Fruit fly (Drosophila melanogaster): ENCODE measurements around the gene CG32269.

The CG32269 gene

DNA sequence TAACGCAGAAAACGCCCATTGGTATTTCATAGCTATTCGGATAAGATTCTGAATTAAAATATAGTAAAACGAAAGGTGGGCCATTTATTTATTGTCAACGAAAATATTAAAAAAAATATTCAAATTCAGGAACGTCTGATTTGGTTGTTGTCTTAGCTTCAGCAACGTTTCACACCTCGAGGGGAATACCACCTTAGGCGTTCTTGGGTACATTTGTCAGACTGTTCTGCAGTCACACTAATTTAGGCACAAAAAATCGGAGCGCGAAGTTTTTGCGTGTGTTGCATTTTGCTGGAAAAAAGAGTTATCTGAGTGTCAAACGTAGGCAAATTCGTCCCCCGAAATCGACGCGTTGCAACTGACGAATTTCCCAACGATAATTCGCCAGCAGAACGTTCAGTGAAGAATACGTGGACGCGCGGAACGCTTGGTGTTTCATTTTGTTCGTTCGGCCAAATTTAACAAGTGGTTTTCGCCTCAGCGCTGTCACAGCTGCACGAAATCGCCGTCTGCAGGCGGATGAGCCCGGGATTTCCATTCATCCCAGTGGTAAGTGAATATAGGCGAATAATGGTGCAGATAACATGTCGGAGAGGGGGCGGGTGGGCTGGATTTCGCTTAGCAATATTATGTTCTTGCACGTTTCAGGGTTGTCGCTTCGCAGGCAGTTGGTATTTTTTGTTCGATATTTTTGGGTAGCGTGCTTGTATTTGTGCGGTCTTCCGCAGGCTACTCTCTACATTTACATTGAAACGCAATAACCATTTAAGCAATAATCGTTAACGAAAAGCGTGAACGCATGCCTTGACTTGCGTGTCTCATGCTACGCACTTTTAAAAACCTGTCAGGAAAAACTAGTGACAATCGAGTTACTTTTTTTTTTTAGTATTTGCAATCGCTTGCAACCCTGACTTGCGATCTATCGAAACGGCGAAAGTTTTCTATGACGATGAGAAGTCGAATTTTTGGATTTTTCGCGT, 16.2 kb upstream of the CG32269 start, which contains the start of gene Larp4B:
Gene Larp4B, plus strand, starts transcription at position 99 of the 980 bp plus-strand sequence.
- TF ChIP-seq CG32121 (GFP tag; IDR thresholded peaks at IDR 0.05) (no peak), CG15710 (tag; optimal IDR thresholded peaks at IDR 0.05) (no peak), CG13204 (GFP tag; optimal IDR thresholded peaks at IDR 0.05) (no peak), fd96Ca (GFP tag; IDR thresholded peaks at IDR 0.05) (no peak; the same call in 2 of the 3 replicates), rn (GFP tag; IDR thresholded peaks at IDR 0.05) (no peak), CG9948 (tag; optimal IDR thresholded peaks at IDR 0.05) (no peak), CG8159 (tag; optimal IDR thresholded peaks at IDR 0.05) (no peak), Ets98B (GFP tag; IDR thresholded peaks at IDR 0.05) (no peak), CG10348 (GFP tag; IDR thresholded peaks at IDR 0.05) (no peak), D1 (tag; optimal IDR thresholded peaks at IDR 0.05) (no peak)

DNA sequence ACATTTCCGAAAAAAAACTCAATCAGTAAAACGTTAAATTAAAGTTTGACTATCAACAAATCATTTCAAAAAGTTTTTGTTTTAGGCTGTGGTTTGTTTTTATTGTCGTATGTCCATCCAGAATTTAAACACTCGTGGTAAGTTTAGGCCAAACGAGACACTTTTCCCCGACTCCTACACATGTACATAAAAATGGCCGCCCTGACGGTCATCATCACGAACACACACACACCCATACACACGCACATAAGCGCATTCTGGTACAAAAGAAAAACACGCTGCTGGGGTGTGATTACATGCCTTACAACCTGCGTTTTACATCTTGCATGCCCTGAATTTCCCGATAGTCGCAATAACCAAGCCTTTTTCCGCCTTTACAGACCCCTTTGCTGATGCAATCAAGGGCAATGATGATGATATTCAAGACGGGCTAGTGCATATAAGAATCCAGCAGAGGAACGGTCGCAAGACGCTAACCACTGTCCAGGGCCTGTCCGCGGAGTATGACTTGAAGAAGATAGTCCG, 14.7 kb upstream of the CG32269 start:
- TF ChIP-seq EcR (GFP tag; optimal IDR thresholded peaks at IDR 0.05), result peak; percentile 39
- no peak for TF ChIP-seq CG8301 (tag; optimal IDR thresholded peaks at IDR 0.05)
- no peak for TF ChIP-seq CG4496 (GFP tag; IDR thresholded peaks at IDR 0.05)
- TF ChIP-seq Snoo (tag; optimal IDR thresholded peaks at IDR 0.05), result no peak
- no peak for TF ChIP-seq fd96Ca (GFP tag; IDR thresholded peaks at IDR 0.05)
- TF ChIP-seq CG32121 (GFP tag; IDR thresholded peaks at IDR 0.05), result no peak

DNA sequence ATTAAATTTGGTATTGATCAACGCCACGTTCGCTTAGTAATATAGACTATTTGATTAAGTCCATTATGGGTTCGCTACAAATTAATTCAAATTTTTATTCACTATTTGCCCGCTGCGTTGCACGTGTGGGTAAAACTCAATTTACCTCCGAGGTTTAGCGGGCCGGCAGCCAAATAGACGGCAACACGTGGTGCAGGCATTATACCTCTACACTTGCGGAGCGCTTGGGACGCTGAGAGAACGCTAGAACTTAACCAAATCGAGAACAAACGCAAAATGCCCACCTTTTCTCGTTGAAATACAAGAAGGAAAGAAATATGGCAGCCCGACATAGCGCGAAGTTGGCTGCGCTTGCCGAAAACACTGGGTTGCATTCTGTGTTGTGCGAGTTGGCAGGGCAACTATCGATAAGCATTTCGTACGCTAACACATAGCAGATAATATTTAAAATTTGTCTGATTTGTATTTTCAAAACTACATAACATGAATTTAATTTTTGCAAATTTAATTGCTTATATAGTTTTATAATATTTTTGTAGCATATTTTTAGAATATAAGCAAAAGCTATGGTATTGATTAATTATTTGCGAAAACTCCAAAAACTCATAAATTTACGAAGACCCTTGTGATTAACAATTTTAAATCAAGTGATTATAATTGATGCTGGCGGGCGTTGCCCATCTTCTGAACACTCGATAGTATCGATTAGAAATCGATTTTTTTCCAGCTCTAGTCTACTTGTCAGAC, 14.0 kb upstream of the CG32269 start, which contains the start of the genes RpL28 and eIF1:
Gene RpL28, minus strand, starts transcription at position 318 of the 747 bp plus-strand sequence.
Gene eIF1, plus strand, starts transcription at position 699 of the 747 bp plus-strand sequence.
- TF ChIP-seq Snoo (tag; optimal IDR thresholded peaks at IDR 0.05), result peak; percentile 93
- TF ChIP-seq gl (tag; optimal IDR thresholded peaks at IDR 0.05), result peak; percentile 33
- no peak for TF ChIP-seq D1 (tag; optimal IDR thresholded peaks at IDR 0.05)
- no peak for TF ChIP-seq CG13204 (GFP tag; optimal IDR thresholded peaks at IDR 0.05)
- no peak for TF ChIP-seq Pif1B (GFP tag; optimal IDR thresholded peaks at IDR 0.05)
- TF ChIP-seq Pif1A (GFP tag; optimal IDR thresholded peaks at IDR 0.05), result no peak
- peak; percentile 39; the same call in 1 of the 3 replicates for TF ChIP-seq fd96Ca (GFP tag; IDR thresholded peaks at IDR 0.05)
- peak; percentile 92 for TF ChIP-seq CG4496 (GFP tag; IDR thresholded peaks at IDR 0.05)
- TF ChIP-seq CG14655 (GFP tag; optimal IDR thresholded peaks at IDR 0.05), result no peak
- peak; percentile 80 for TF ChIP-seq CG34367 (tag; optimal IDR thresholded peaks at IDR 0.05)
- TF ChIP-seq Ets98B (GFP tag; IDR thresholded peaks at IDR 0.05), result peak; percentile 71
- TF ChIP-seq CG12605 (GFP tag; IDR thresholded peaks at IDR 0.05), result peak; percentile 53; the same call in 1 of the 2 replicates
- peak; percentile 74 for TF ChIP-seq CG15710 (tag; optimal IDR thresholded peaks at IDR 0.05)
- TF ChIP-seq CG8159 (tag; optimal IDR thresholded peaks at IDR 0.05), result peak; percentile 67
- TF ChIP-seq CG10348 (GFP tag; IDR thresholded peaks at IDR 0.05), result no peak
- no peak for TF ChIP-seq EcR (GFP tag; optimal IDR thresholded peaks at IDR 0.05)
- no peak for TF ChIP-seq CG8301 (tag; optimal IDR thresholded peaks at IDR 0.05)
- TF ChIP-seq CG17806 (tag; optimal IDR thresholded peaks at IDR 0.05), result peak; percentile 35
- TF ChIP-seq rn (GFP tag; IDR thresholded peaks at IDR 0.05), result peak; percentile 32; the same call in 1 of the 2 replicates
- TF ChIP-seq CG32121 (GFP tag; IDR thresholded peaks at IDR 0.05), result no peak
- TF ChIP-seq CG9948 (tag; optimal IDR thresholded peaks at IDR 0.05), result peak; percentile 44

DNA sequence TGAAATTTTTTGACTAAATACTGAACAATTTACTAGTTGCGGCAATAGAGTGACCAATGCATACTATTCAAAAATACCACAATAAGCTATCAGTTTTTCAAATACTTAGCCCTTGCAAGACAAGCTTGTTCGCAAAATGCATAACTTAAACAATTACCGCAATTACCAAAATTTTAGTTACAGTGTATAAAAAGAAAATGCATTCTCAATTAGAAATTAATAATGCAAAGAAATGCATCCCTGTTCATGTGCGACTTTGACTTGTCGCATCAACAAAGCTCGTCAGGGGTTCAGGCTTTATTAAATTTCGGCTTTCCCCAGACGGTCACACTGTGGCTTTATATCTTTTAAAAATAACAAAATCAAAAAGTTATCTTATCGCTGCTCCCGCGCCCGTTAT, 10.1 kb upstream of the CG32269 start, which contains the start of the genes hob and nSMase:
Gene hob, minus strand, starts transcription at position 62 of the 400 bp plus-strand sequence.
Gene nSMase, plus strand, starts transcription at position 298 of the 400 bp plus-strand sequence.
- TF ChIP-seq CG34367 (tag; optimal IDR thresholded peaks at IDR 0.05), result no peak
- no peak for TF ChIP-seq CG14655 (GFP tag; optimal IDR thresholded peaks at IDR 0.05)
- no peak for TF ChIP-seq CG32121 (GFP tag; IDR thresholded peaks at IDR 0.05)
- no peak for TF ChIP-seq CG17806 (tag; optimal IDR thresholded peaks at IDR 0.05)
- TF ChIP-seq CG10348 (GFP tag; IDR thresholded peaks at IDR 0.05), result no peak
- TF ChIP-seq gl (tag; optimal IDR thresholded peaks at IDR 0.05), result no peak
- no peak for TF ChIP-seq Pif1B (GFP tag; optimal IDR thresholded peaks at IDR 0.05)
- TF ChIP-seq CG13204 (GFP tag; optimal IDR thresholded peaks at IDR 0.05), result no peak
- TF ChIP-seq CG15710 (tag; optimal IDR thresholded peaks at IDR 0.05), result no peak
- no peak for TF ChIP-seq CG8159 (tag; optimal IDR thresholded peaks at IDR 0.05)
- TF ChIP-seq rn (GFP tag; IDR thresholded peaks at IDR 0.05), result no peak
- TF ChIP-seq Ets98B (GFP tag; IDR thresholded peaks at IDR 0.05), result no peak
- TF ChIP-seq fd96Ca (GFP tag; IDR thresholded peaks at IDR 0.05), result no peak

DNA sequence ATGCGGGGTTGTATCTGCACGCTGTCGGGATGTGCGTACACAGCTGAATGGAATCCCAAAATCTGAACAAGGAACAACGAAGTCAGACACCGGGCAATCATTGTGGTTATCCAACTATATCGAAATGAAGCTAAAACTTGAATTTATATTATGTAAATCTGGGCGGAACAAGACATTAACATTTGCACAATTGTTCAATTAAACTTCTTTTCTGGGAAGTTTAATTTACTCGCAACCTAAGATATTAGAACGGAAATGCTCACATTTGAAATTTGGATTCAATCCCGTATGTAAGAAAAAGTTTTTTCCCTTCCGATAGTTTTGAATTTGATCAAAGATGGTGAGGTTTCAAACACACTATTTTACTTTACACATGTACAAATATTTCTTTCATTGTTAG, 2.5 kb downstream of the CG32269 start, which contains the start of gene CG33160:
Gene CG33160, minus strand, starts transcription at position 101 of the 400 bp plus-strand sequence.
- TF ChIP-seq Pif1B (GFP tag; optimal IDR thresholded peaks at IDR 0.05) (no peak), CG14655 (GFP tag; optimal IDR thresholded peaks at IDR 0.05) (no peak), gl (tag; optimal IDR thresholded peaks at IDR 0.05) (no peak), D1 (tag; optimal IDR thresholded peaks at IDR 0.05) (no peak), CG13204 (GFP tag; optimal IDR thresholded peaks at IDR 0.05) (no peak), CG8301 (tag; optimal IDR thresholded peaks at IDR 0.05) (no peak), Ets98B (GFP tag; IDR thresholded peaks at IDR 0.05) (no peak), CG8159 (tag; optimal IDR thresholded peaks at IDR 0.05) (no peak), Snoo (tag; optimal IDR thresholded peaks at IDR 0.05) (no peak), Pif1A (GFP tag; optimal IDR thresholded peaks at IDR 0.05) (no peak), EcR (GFP tag; optimal IDR thresholded peaks at IDR 0.05) (no peak), CG12605 (GFP tag; IDR thresholded peaks at IDR 0.05) (no peak)
